Fruit fly (Drosophila melanogaster) whole organism, embryonic: ENCODE measurements around the gene CG6415.

Source experiments
- CG14050 ChIP-seq: fragments of 200-800 bp; sonication (Bioruptor generic); IDR thresholded peaks from 3 replicates; pipeline ENCODE4 v1.3.6; 2022; ENCODE audit warnings: missing biosample characterization, missing genetic modification characterization
- CG1603 ChIP-seq: fragments of 200-800 bp; sonication (Bioruptor generic); optimal IDR thresholded peaks from 2 replicates; lab custom pipeline; 2019; ENCODE audit warnings: missing biosample characterization, mild to moderate bottlenecking, missing genetic modification characterization, moderate library complexity
- CG16779 ChIP-seq: fragments of 200-800 bp; sonication (Bioruptor generic); IDR thresholded peaks from 2 replicates; pipeline ENCODE4 v1.3.6; 2022; ENCODE audit warnings: missing biosample characterization, missing genetic modification characterization
- CG4328 ChIP-seq: fragments of 200-800 bp; sonication (Bioruptor generic); optimal IDR thresholded peaks from 3 replicates; lab custom pipeline; 2017; ENCODE audit warnings: missing biosample characterization, missing genetic modification reagents, missing genetic modification characterization
- CG5953 ChIP-seq: fragments of 200-800 bp; sonication (Bioruptor generic); IDR thresholded peaks from 2 replicates; pipeline ENCODE4 v1.3.6; 2022; ENCODE audit warnings: missing biosample characterization, missing genetic modification characterization
- CG9437 ChIP-seq: fragments of 200-800 bp; sonication (Bioruptor generic); optimal IDR thresholded peaks from 2 replicates; lab custom pipeline; 2018; ENCODE audit warnings: missing biosample characterization, mild to moderate bottlenecking, missing genetic modification characterization
- NK7.1 ChIP-seq: fragments of 200-800 bp; sonication (Bioruptor generic); optimal IDR thresholded peaks from 3 replicates; lab custom pipeline; 2016; ENCODE audit warnings: missing biosample characterization, missing genetic modification characterization
- Rx ChIP-seq: fragments of 200-800 bp; sonication (Bioruptor generic); IDR thresholded peaks from 2 replicates; pipeline ENCODE4 v1.3.6; 2022; ENCODE audit warnings: missing biosample characterization, missing genetic modification characterization
- Sry-δ ChIP-seq: fragments of 200-800 bp; sonication (Bioruptor generic); optimal IDR thresholded peaks from 2 replicates; lab custom pipeline; 2016; ENCODE audit warnings: missing biosample characterization, missing genetic modification characterization
- ash1 ChIP-seq: fragments of 200-800 bp; sonication (Bioruptor generic); optimal IDR thresholded peaks from 2 replicates; lab custom pipeline; 2018; ENCODE audit warnings: missing biosample characterization, mild to moderate bottlenecking, missing genetic modification characterization
- cg ChIP-seq: fragments of 200-800 bp; sonication (Bioruptor generic); optimal IDR thresholded peaks from 3 replicates; lab custom pipeline; 2019; ENCODE audit warnings: missing biosample characterization, mild to moderate bottlenecking, missing genetic modification characterization, moderate library complexity
- chinmo ChIP-seq: fragments of 200-800 bp; sonication (Bioruptor generic); IDR thresholded peaks from 4 replicates; pipeline ENCODE4 v1.3.6; 2022; ENCODE audit warnings: missing biosample characterization, missing genetic modification characterization; ENCODE audit not compliant: partially characterized antibody
- ken ChIP-seq: fragments of 200-800 bp; sonication (Bioruptor generic); IDR thresholded peaks from 3 replicates; pipeline ENCODE4 v1.3.6; 2022; ENCODE audit warnings: missing biosample characterization, missing genetic modification characterization
- trh ChIP-seq: fragments of 200-800 bp; sonication (Bioruptor generic); optimal IDR thresholded peaks from 2 replicates; lab custom pipeline; 2016; ENCODE audit warnings: missing biosample characterization, missing genetic modification characterization

DNA sequence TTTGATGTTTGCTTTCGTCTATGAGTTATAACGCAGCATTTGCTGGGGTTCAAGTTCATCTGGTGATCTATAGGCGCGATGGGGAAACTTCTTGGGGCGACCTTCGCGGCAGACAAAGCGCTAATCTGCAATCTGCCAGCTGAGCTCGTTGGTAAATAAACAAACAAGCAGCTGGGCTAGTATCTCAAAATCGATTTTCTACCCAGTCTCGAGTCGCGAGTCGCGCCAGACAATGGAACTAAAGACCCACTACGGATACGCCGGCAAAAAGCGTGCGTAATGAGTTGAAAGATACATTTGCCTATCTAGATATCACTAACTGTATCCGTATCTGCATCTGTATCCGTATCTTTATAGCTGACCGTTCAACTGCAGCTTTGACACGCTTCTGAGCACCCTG, 50.2 kb downstream of the CG6415 start:
- TF ChIP-seq Sry-δ (no peak), chinmo (GFP tag; lab: Robert Waterston, UW) (0 out of 4 replicates have a peak, but pooled peaks have one; percentile 50), trh (no peak), CG4328 (GFP tag; lab: Kevin White, UChicago) (no peak), CG1603 (tag; lab: Kevin White, UChicago) (no peak), Rx (no peak), CG5953 (GFP tag; lab: Robert Waterston, UW) (no peak), NK7.1 (GFP tag; lab: Kevin White, UChicago) (no peak), ken (GFP tag; lab: Robert Waterston, UW) (no peak), CG9437 (no peak), CG14050 (GFP tag; lab: Robert Waterston, UW) (no peak), ash1 (GFP tag; lab: Kevin White, UChicago) (no peak), CG16779 (no peak), cg (GFP tag; lab: Kevin White, UChicago) (no peak)
